Worm (Caenorhabditis elegans) whole organism, midembryonic: ENCODE measurements around the gene srlf-14.

Experiments used
- cog-1 ChIP-seq: sonication (generic microtip); optimal IDR thresholded peaks from 2 replicates; lab custom pipeline; 2016; ENCODE audit warnings: missing genetic modification characterization, missing compliant biosample characterization
- flt-1 ChIP-seq: fragments of 200-800 bp; sonication (Bioruptor generic); IDR thresholded peaks from 2 replicates; pipeline ENCODE4 v1.3.6; 2022; ENCODE audit warnings: missing genetic modification characterization, missing compliant biosample characterization
- klf-2 ChIP-seq: fragments of 200-800 bp; sonication (Bioruptor generic); conservative IDR thresholded peaks from 2 replicates; pipeline ENCODE4 v1.3.6; 2022; ENCODE audit warnings: missing genetic modification reagents, missing genetic modification characterization, missing compliant biosample characterization
- med-1 ChIP-seq: sonication (generic microtip); optimal IDR thresholded peaks from 2 replicates; lab custom pipeline; 2017; ENCODE audit warnings: missing genetic modification characterization, mild to moderate bottlenecking, missing compliant biosample characterization, antibody characterized with exemption, missing genetic modification reagents; ENCODE audit not compliant: insufficient read depth
- ref-1 ChIP-seq: fragments of 200-800 bp; sonication (Bioruptor generic); conservative IDR thresholded peaks from 2 replicates; pipeline ENCODE4 v1.3.6; 2022; ENCODE audit warnings: missing genetic modification reagents, missing genetic modification characterization, missing compliant biosample characterization
- tab-1 ChIP-seq: fragments of 200-800 bp; sonication (Bioruptor generic); IDR thresholded peaks from 2 replicates; pipeline ENCODE4 v1.3.6; 2022; ENCODE audit warnings: missing genetic modification characterization, missing compliant biosample characterization
- ztf-23 ChIP-seq: fragments of 200-800 bp; sonication (Bioruptor generic); IDR thresholded peaks from 2 replicates; pipeline ENCODE4 v1.3.6; 2022; ENCODE audit warnings: missing genetic modification reagents, missing genetic modification characterization, missing compliant biosample characterization
- ztf-29 ChIP-seq: fragments of 200-800 bp; sonication (Bioruptor generic); IDR thresholded peaks from 2 replicates; pipeline ENCODE4 v1.3.6; 2022; ENCODE audit warnings: missing genetic modification reagents, missing genetic modification characterization, missing compliant biosample characterization

DNA sequence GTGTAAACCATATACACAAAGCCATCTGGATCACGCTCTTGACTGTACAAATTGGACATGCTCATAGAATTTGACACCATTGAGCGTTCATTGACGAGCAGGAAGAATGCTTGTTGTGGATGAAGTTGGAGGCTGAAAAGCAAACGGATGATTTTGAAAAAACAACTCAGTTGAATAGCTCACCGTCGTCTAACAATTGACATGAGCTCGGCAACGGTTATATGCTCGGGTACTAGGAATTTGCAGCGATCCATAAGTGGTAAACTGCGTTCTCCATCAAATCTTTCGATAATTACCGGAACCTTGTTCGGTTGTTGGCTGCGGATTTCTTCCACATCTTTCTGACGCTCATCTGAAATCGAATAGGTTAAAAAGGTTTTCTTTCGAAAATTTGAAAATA lies 40.6 kb upstream of the srlf-14 start:
- TF ChIP-seq flt-1 (GFP tag; lab: Robert Waterston, UW) = no peak
- TF ChIP-seq med-1 = no peak
- TF ChIP-seq cog-1 (tag; lab: Kevin White, UChicago) = no peak
- TF ChIP-seq ztf-29 (GFP tag; lab: Robert Waterston, UW) = no peak
- no peak for TF ChIP-seq ztf-23 (GFP tag; lab: Robert Waterston, UW)
- no peak for TF ChIP-seq tab-1 (GFP tag; lab: Robert Waterston, UW)
- no peak for TF ChIP-seq ref-1
- TF ChIP-seq klf-2 (GFP tag; lab: Robert Waterston, UW) = no peak
